Worm (Caenorhabditis elegans) whole organism, early embryonic: Measurements from ENCODE around the gene dph-1.

Experiments
- B0310.2 ChIP-seq: sonication (generic microtip); optimal IDR thresholded peaks from 2 replicates; lab custom pipeline; 2016; ENCODE audit warnings: mild to moderate bottlenecking, missing genetic modification characterization, missing compliant biosample characterization
- F13C5.2 ChIP-seq: sonication (generic microtip); optimal IDR thresholded peaks from 2 replicates; lab custom pipeline; 2017; ENCODE audit warnings: mild to moderate bottlenecking, missing genetic modification characterization, inconsistent platforms, missing compliant biosample characterization
- aly-1 ChIP-seq: sonication (generic microtip); optimal IDR thresholded peaks from 2 replicates; lab custom pipeline; 2016; ENCODE audit warnings: missing genetic modification characterization, missing compliant biosample characterization
- ama-1 ChIP-seq: fragments of 150-350 bp; optimal IDR thresholded peaks from 2 replicates; lab custom pipeline; 2014
- ceh-13 ChIP-seq: fragments of 200-800 bp; sonication (Bioruptor generic); optimal IDR thresholded peaks from 2 replicates; lab custom pipeline; 2018; ENCODE audit warnings: mild to moderate bottlenecking, missing genetic modification characterization, missing compliant biosample characterization
- ceh-36 ChIP-seq: sonication (generic microtip); optimal IDR thresholded peaks from 2 replicates; lab custom pipeline; 2016; ENCODE audit warnings: missing genetic modification characterization, inconsistent platforms, missing compliant biosample characterization
- ets-7 ChIP-seq: sonication (generic microtip); optimal IDR thresholded peaks from 2 replicates; lab custom pipeline; 2016; ENCODE audit warnings: missing genotype, missing genetic modification characterization, missing compliant biosample characterization
- flt-1 ChIP-seq: fragments of 200-800 bp; sonication (Bioruptor generic); IDR thresholded peaks from 2 replicates; pipeline ENCODE4 v1.3.6; 2022; ENCODE audit warnings: missing genetic modification characterization, missing compliant biosample characterization
- hmbx-1 ChIP-seq: sonication (generic microtip); optimal IDR thresholded peaks from 2 replicates; lab custom pipeline; 2016; ENCODE audit warnings: mild to moderate bottlenecking, missing genetic modification characterization, missing compliant biosample characterization
- hmg-4 ChIP-seq: fragments of 200-800 bp; sonication (Bioruptor generic); optimal IDR thresholded peaks from 2 replicates; lab custom pipeline; 2018; ENCODE audit warnings: mild to moderate bottlenecking, missing genetic modification characterization, missing compliant biosample characterization
- hnd-1 ChIP-seq: sonication (generic microtip); optimal IDR thresholded peaks from 2 replicates; lab custom pipeline; 2016; ENCODE audit warnings: missing genetic modification characterization, missing compliant biosample characterization
- pes-1 ChIP-seq: fragments of 200-800 bp; sonication (Bioruptor generic); IDR thresholded peaks from 2 replicates; pipeline ENCODE4 v1.3.6; 2022; ENCODE audit warnings: missing genetic modification reagents, missing genetic modification characterization, missing compliant biosample characterization
- scrt-1 ChIP-seq: fragments of 200-800 bp; sonication (Bioruptor generic); IDR thresholded peaks from 2 replicates; pipeline ENCODE4 v1.3.6; 2022; ENCODE audit warnings: missing genetic modification characterization, missing compliant biosample characterization
- sea-1 ChIP-seq: fragments of 200-800 bp; sonication (Bioruptor generic); conservative IDR thresholded peaks from 2 replicates; pipeline ENCODE4 v1.3.6; 2022; ENCODE audit warnings: missing genetic modification characterization, missing compliant biosample characterization
- tbx-11 ChIP-seq: fragments of 200-800 bp; sonication (Bioruptor generic); IDR thresholded peaks from 2 replicates; pipeline ENCODE4 v1.3.6; 2022; ENCODE audit warnings: missing genetic modification characterization, missing compliant biosample characterization
- tbx-37 ChIP-seq: fragments of 200-800 bp; sonication (Bioruptor generic); conservative IDR thresholded peaks from 2 replicates; pipeline ENCODE4 v1.3.6; 2022; ENCODE audit warnings: missing genetic modification reagents, missing genetic modification characterization, missing compliant biosample characterization
- tra-4 ChIP-seq: sonication (generic microtip); optimal IDR thresholded peaks from 2 replicates; lab custom pipeline; 2017; ENCODE audit warnings: missing genetic modification characterization, missing compliant biosample characterization

Gene dph-1

ce11 chrIII:3706586-3706985 lies at the start of gene dph-1:
Gene dph-1, plus strand, starts transcription at chrIII:3706886.
- no peak for TF ChIP-seq tra-4 (tag; lab: Kevin White, UChicago)
- TF ChIP-seq sea-1 (GFP tag; lab: Robert Waterston, UW): no peak
- no peak for TF ChIP-seq ceh-13 (GFP tag; lab: Kevin White, UChicago)

DNA sequence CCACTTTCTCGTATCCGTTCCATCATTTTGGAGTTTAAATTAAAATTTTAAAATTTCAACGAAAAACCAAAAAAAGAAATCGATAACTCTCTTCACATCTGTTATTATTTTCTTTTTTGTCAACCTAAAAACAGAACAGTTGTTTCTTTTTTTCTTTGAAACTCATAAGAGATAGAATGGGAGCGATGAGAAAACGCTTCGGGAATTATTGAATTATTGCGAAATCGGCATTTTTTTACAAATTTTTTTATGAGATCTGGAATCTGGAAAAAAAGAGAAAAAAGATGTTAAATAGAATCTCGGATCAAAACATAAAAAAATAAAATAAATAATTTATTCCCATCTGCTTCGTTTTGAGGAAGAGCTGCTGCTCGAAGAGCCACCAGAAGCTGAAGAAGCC lies 49.2 kb upstream of the dph-1 start, which contains the start of gene C46F11.5:
C46F11.5 (minus strand) TSS at position 128 of the 400 bp plus-strand sequence.
- TF ChIP-seq B0310.2 (tag; lab: Kevin White, UChicago): no peak
- TF ChIP-seq tbx-37 (GFP tag; lab: Robert Waterston, UW): no peak

- TF ChIP-seq hmg-4 (GFP tag; lab: Kevin White, UChicago) (peak; percentile 91), aly-1 (peak; percentile 51), scrt-1 (GFP tag; lab: Robert Waterston, UW) (peak; percentile 87), pes-1 (GFP tag; lab: Robert Waterston, UW) (peak; percentile 89), hnd-1 (tag; lab: Kevin White, UChicago) (peak; percentile 76), flt-1 (peak; percentile 85), F13C5.2 (tag; lab: Kevin White, UChicago) (peak; percentile 92), ceh-36 (peak; percentile 86), tbx-11 (peak; percentile 86), tbx-37 (GFP tag; lab: Robert Waterston, UW) (peak; percentile 84), tra-4 (tag; lab: Kevin White, UChicago) (peak; percentile 36), sea-1 (GFP tag; lab: Robert Waterston, UW) (peak; percentile 93), hmbx-1 (tag; lab: Kevin White, UChicago) (peak; percentile 59), ama-1 (lab: Kevin White, UChicago) (no peak), B0310.2 (tag; lab: Kevin White, UChicago) (peak; percentile 76), ceh-13 (GFP tag; lab: Kevin White, UChicago) (peak; percentile 86), ets-7 (tag; lab: Kevin White, UChicago) (peak; percentile 62)
Observed at ce11 chrIII:3664224-3664623, 42.5 kb upstream of the dph-1 start, which contains the start of gene C46F11.4. Gene C46F11.4, minus strand, starts transcription at chrIII:3664304.

DNA sequence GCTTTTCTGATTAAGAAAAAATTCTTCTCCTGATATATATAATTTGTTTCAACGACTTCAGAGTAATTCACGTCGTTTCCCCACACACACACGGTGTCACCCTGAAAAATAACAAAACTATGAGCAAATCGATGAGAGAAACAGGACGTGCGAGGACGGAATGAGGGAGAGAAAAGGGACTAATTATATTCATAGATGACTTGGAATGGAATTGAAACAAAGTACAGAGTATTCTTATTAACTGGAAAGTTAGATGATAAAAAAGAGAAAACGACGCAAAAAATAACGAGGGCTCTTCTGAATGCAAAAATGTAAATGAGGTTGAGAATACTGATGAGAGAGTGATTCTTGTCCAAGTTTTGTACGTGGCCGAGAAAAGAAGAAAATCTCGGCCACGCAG lies 36.4 kb upstream of the dph-1 start, which contains the start of gene C46F11.6:
C46F11.6 (minus strand) TSS at position 101 of the 400 bp plus-strand sequence.
- TF ChIP-seq sea-1 (GFP tag; lab: Robert Waterston, UW) (no peak), hmbx-1 (tag; lab: Kevin White, UChicago) (no peak), tbx-37 (GFP tag; lab: Robert Waterston, UW) (no peak), ceh-13 (GFP tag; lab: Kevin White, UChicago) (no peak), tbx-11 (no peak), pes-1 (GFP tag; lab: Robert Waterston, UW) (no peak), scrt-1 (GFP tag; lab: Robert Waterston, UW) (no peak)

- TF ChIP-seq B0310.2 (tag; lab: Kevin White, UChicago) (peak; percentile 7), scrt-1 (GFP tag; lab: Robert Waterston, UW) (no peak), hmbx-1 (tag; lab: Kevin White, UChicago) (no peak), tbx-37 (GFP tag; lab: Robert Waterston, UW) (no peak)
Observed at ce11 chrIII:3670984-3671383, 35.7 kb upstream of the dph-1 start.

DNA sequence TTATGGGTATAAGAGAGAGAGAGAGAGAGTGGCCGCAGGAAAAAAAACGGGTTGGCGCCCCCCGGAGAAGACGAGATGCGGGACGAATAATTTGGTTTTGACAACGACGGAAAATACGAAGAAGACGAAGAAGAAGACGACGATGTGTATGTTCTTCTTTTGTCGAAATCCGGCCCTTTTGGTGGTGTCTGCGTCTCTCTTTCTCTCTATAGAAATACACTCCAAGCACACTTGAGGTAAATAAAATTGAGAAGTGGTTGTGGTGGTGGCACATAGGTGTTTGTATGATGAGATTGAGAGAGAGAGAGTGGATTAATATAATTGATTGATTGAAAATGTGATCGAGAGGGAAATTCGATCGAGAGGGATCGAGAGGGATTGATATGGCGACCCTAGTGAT lies 33.8 kb upstream of the dph-1 start:
- TF ChIP-seq tra-4 (tag; lab: Kevin White, UChicago) (no peak), scrt-1 (GFP tag; lab: Robert Waterston, UW) (no peak), tbx-11 (no peak), hmbx-1 (tag; lab: Kevin White, UChicago) (no peak), ama-1 (lab: Kevin White, UChicago) (no peak), hmg-4 (GFP tag; lab: Kevin White, UChicago) (no peak), ceh-13 (GFP tag; lab: Kevin White, UChicago) (no peak), B0310.2 (tag; lab: Kevin White, UChicago) (no peak), ets-7 (tag; lab: Kevin White, UChicago) (no peak)

DNA sequence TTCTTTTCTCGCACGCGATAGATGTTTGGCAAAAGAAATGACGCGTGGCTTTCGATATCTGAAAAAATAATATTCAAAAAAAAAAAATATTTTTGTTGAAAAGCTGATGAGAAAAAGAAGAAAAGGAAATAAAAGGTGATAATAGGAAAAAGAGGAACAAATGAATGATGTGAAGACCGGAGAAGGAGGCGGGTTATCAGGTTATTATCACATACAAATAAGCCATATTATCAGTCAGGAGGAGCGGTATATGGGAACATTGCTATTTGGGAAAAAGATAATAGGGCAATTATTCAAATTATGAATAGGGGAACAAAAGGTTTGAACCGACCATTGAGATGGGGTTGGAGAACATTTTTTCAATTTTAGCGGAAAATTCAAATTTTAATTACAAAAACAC lies 32.5 kb upstream of the dph-1 start:
- TF ChIP-seq hmbx-1 (tag; lab: Kevin White, UChicago) (no peak), ceh-13 (GFP tag; lab: Kevin White, UChicago) (no peak), flt-1 (no peak), aly-1 (no peak), tbx-37 (GFP tag; lab: Robert Waterston, UW) (no peak), tbx-11 (no peak)

DNA sequence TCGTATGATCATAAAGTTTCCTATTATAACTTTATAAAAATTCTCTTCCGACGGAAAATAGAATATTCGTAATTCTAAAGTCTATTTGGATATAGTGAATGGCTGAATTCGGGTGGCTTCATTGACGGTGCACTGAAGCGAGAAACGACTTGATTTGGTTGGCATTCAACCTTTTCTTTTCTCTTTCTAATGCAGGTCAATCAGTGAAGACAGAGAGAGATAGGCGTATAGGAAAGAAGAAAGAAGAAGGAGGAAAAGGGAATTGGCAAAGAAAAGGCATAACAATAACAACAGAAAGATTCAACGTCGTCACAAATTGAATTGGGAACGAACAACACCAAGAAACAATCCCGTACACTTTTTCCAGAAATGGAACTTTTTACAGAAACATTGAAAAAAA lies 31.2 kb upstream of the dph-1 start:
- TF ChIP-seq ceh-13 (GFP tag; lab: Kevin White, UChicago) (no peak), ceh-36 (no peak), ets-7 (tag; lab: Kevin White, UChicago) (no peak), ama-1 (lab: Kevin White, UChicago) (no peak), hmg-4 (GFP tag; lab: Kevin White, UChicago) (no peak)

ce11 chrIII:3677378-3677777 lies 29.3 kb upstream of the dph-1 start:
- TF ChIP-seq ceh-13 (GFP tag; lab: Kevin White, UChicago): no peak
- no peak for TF ChIP-seq pes-1 (GFP tag; lab: Robert Waterston, UW)
- peak; percentile 29 for TF ChIP-seq hmg-4 (GFP tag; lab: Kevin White, UChicago)
- TF ChIP-seq tbx-11: no peak
- no peak for TF ChIP-seq F13C5.2 (tag; lab: Kevin White, UChicago)
- TF ChIP-seq ets-7 (tag; lab: Kevin White, UChicago): no peak
- TF ChIP-seq hmbx-1 (tag; lab: Kevin White, UChicago): no peak
- TF ChIP-seq hnd-1 (tag; lab: Kevin White, UChicago): no peak
- no peak for TF ChIP-seq tra-4 (tag; lab: Kevin White, UChicago)
- TF ChIP-seq scrt-1 (GFP tag; lab: Robert Waterston, UW): no peak
- 0 out of 2 replicates have a peak, but pooled peaks have one; percentile 12 for TF ChIP-seq flt-1
- TF ChIP-seq B0310.2 (tag; lab: Kevin White, UChicago): no peak
- no peak for TF ChIP-seq aly-1
- TF ChIP-seq sea-1 (GFP tag; lab: Robert Waterston, UW): no peak
- no peak for TF ChIP-seq tbx-37 (GFP tag; lab: Robert Waterston, UW)
- no peak for TF ChIP-seq ama-1 (lab: Kevin White, UChicago)
